Worm (Caenorhabditis elegans): Measurements from ENCODE around the gene Y56A3A.16.
A peak's percentile ranks its signal among the peaks of the same experiment; 100 is the strongest.

The Y56A3A.16 gene

DNA sequence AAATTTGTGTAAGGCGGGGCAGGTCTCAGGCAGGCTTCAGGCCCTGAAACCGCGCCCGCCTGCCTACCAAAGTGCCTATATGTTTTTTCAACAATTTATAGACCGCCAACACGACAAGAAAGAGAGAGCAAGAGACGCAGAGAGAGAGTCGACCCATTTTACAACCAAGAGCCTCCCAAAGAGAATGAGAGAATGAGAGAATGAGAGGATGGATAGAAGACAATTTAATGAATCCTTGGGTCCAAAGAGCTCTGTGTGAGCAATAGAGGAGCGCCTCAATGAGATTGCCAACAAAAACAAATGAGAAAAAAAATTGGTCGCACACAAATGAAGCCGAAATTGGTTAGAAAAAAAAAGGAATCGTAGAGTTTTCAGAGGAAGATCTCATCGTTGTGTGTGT, 23.8 kb upstream of the Y56A3A.16 start:
- TF ChIP-seq sea-2 (GFP tag; optimal IDR thresholded peaks at IDR 0.05) (no peak), egl-5 (tag; optimal IDR thresholded peaks at IDR 0.05) (peak; percentile 28), nfya-1 (tag; optimal IDR thresholded peaks at IDR 0.05; ENCODE audit: insufficient read depth) (peak; percentile 46), nhr-11 (tag; optimal IDR thresholded peaks at IDR 0.05) (no peak)

DNA sequence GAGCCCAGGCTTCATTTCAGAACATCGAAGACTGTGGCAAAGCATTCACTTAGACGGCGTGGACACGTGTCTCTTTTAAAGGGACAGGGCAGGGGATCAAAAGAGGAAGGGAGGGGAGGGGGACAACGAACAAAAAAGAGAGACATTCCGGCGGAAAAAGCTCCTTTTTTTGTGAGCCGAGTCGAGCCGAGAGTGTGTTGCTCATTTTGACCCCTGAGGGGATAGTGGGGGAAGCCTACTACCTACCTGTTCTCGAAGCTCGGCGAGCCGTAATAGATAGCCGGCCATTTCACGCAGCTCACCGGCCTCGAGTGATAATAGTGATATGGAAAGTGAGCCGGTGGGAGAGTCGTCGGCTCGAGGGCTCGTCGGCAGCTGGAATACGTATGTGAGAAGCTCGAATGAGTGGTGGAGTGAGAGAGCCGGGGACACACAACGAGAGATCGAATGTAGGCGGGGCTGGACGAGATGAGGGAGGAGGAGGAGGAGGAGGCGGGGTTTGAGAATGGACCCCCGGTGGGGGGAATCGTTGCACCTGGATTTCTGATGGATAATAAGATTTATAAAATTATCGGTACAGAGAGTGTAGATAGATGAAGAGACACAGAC, 22.7 kb upstream of the Y56A3A.16 start:
- TF ChIP-seq snpc-4 (tag; optimal IDR thresholded peaks at IDR 0.05): no peak
- TF ChIP-seq eor-1 (tag; optimal IDR thresholded peaks at IDR 0.05): no peak
- TF ChIP-seq nfya-1 (tag; optimal IDR thresholded peaks at IDR 0.05; ENCODE audit: insufficient read depth): peak; percentile 38
- no peak for TF ChIP-seq ceh-28 (tag; optimal IDR thresholded peaks at IDR 0.05)
- TF ChIP-seq ama-1 (optimal IDR thresholded peaks at IDR 0.05): peak; percentile 75
- no peak for TF ChIP-seq mdl-1 (tag; optimal IDR thresholded peaks at IDR 0.05)

ce11 chrIII:11935948-11936280, 21.8 kb upstream of the Y56A3A.16 start:
- TF ChIP-seq nfya-1 (tag; optimal IDR thresholded peaks at IDR 0.05; ENCODE audit: insufficient read depth) (peak; percentile 64), egl-27 (tag; optimal IDR thresholded peaks at IDR 0.05) (no peak), nhr-12 (tag; optimal IDR thresholded peaks at IDR 0.05) (no peak), lin-15B (tag; optimal IDR thresholded peaks at IDR 0.05) (peak; percentile 34), ceh-16 (tag; optimal IDR thresholded peaks at IDR 0.05) (no peak), skn-1 (tag; optimal IDR thresholded peaks at IDR 0.05) (no peak), nhr-237 (tag; optimal IDR thresholded peaks at IDR 0.05) (no peak), pqm-1 (tag; optimal IDR thresholded peaks at IDR 0.05) (no peak), unc-62 (GFP tag; optimal IDR thresholded peaks at IDR 0.05) (no peak), hmg-11 (tag; optimal IDR thresholded peaks at IDR 0.05) (peak; percentile 37), nhr-25 (tag; optimal IDR thresholded peaks at IDR 0.05) (no peak), snpc-4 (tag; optimal IDR thresholded peaks at IDR 0.05) (peak; percentile 57), jun-1 (tag; optimal IDR thresholded peaks at IDR 0.05) (no peak), elt-2 (tag; optimal IDR thresholded peaks at IDR 0.05) (no peak), pha-4 (tag; optimal IDR thresholded peaks at IDR 0.05) (no peak), lin-39 (tag; optimal IDR thresholded peaks at IDR 0.05) (peak; percentile 34), ceh-28 (tag; optimal IDR thresholded peaks at IDR 0.05) (no peak), egl-5 (tag; optimal IDR thresholded peaks at IDR 0.05) (no peak), nhr-76 (tag; optimal IDR thresholded peaks at IDR 0.05) (no peak), aly-2 (tag; optimal IDR thresholded peaks at IDR 0.05) (no peak)

DNA sequence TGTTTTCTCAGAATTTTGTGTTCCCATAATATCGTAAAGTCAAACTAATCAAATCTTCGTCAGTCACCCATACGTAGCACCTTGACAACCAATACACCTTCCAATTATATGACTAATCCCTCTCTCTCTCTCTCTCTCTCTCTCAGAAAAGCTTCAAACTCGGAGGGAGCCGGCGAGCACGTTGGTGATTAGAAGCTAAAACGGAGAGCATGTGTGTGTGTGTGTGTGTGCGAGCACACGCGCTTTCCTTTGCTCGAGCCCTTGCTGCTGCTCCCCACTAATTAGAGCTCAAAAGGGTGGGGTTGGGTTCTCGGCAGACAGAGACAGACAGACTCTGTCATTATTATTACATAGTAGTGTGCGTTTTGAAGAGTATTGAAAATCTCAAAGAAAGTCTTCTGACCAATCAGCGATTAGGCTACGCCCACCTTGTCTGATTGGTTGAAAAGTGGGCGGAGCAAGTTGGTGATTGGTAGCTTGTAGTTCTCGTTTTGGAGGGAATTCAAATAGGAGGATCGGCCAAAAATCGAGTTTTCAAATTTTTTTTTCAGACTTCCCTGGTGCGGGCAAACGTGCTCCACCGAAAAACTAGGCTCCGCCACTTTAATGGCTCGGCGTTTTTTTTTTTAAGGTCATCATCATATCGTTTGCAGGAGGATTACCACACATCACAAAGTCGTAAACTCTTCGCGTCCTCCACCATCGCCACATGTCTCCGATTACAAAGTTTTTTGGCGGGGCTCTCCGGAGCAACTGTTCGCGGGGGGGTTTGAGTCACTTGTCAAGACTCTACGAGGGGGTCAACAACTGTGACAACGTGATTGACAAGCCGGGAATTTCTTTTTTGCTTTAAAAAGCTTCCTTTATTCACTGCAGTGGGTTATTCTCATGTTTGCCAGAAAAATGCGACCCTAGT, 21.2 kb upstream of the Y56A3A.16 start:
- no peak for TF ChIP-seq ceh-9 (tag; optimal IDR thresholded peaks at IDR 0.05)
- peak; percentile 99 for TF ChIP-seq nfya-1 (tag; optimal IDR thresholded peaks at IDR 0.05; ENCODE audit: insufficient read depth)
- TF ChIP-seq lin-15B (tag; optimal IDR thresholded peaks at IDR 0.05): peak; percentile 47

DNA sequence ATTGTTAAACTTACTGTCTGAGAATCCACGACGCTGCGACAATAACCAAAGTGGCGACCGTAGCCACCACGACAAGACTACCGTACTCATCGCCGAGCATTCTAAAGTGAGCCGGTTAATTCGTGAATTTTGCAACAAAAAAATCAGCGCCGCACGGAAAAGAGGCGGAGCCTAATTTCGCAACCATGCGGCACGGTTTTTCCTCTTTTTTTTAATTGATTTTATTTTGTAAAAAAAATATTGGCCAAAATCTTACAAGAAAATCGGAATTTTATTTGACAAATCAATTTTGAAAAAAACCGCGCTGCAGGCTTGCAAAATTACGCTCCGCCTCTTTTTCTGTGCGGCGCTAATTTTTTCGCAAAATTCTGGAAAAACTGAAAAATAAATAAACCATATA, 19.4 kb upstream of the Y56A3A.16 start, which contains the start of gene dolk-1:
TSS of gene dolk-1 (minus strand) at position 101 of the 400 bp plus-strand sequence.
- TF ChIP-seq elt-2 (tag; optimal IDR thresholded peaks at IDR 0.05) (no peak), unc-62 (GFP tag; optimal IDR thresholded peaks at IDR 0.05) (no peak), daf-12 (tag; optimal IDR thresholded peaks at IDR 0.05) (no peak), R02D3.7 (tag; optimal IDR thresholded peaks at IDR 0.05) (no peak), fkh-10 (GFP tag; optimal IDR thresholded peaks at IDR 0.05) (no peak), mml-1 (tag; optimal IDR thresholded peaks at IDR 0.05) (no peak), mdl-1 (tag; optimal IDR thresholded peaks at IDR 0.05) (no peak), nfya-1 (tag; optimal IDR thresholded peaks at IDR 0.05; ENCODE audit: insufficient read depth) (no peak), lsy-12 (tag; optimal IDR thresholded peaks at IDR 0.05) (no peak), pqm-1 (tag; optimal IDR thresholded peaks at IDR 0.05) (no peak), fos-1 (tag; optimal IDR thresholded peaks at IDR 0.05) (no peak), aly-2 (tag; optimal IDR thresholded peaks at IDR 0.05) (no peak), lin-39 (tag; optimal IDR thresholded peaks at IDR 0.05) (no peak)
